Worm (Caenorhabditis elegans) whole organism, L4 larva: ENCODE data around the gene mtm-5.

Experiments used
- R02D3.7 ChIP-seq: fragments of 150-350 bp; sonication (generic microtip); optimal IDR thresholded peaks from 3 replicates; lab custom pipeline; 2014; ENCODE audit warnings: missing biosample characterization, missing genetic modification characterization
- daf-12 ChIP-seq: fragments of 150-350 bp; optimal IDR thresholded peaks from 2 replicates; lab custom pipeline; 2014; ENCODE audit warnings: missing biosample characterization, missing genetic modification reagents, missing genetic modification characterization
- nhr-76 ChIP-seq: fragments of 150-350 bp; optimal IDR thresholded peaks from 2 replicates; lab custom pipeline; 2014; ENCODE audit warnings: missing biosample characterization, missing genetic modification characterization
- pha-4 ChIP-seq, 2 experiments: fragments of 150-350 bp in 1 of 2; fragments of 200-800 bp in 1 of 2; sonication (Bioruptor generic) in 1 of 2; IDR thresholded peaks in 1 of 2; optimal IDR thresholded peaks in 1 of 2; 2 replicates each; pipeline versions ENCODE4 v1.3.6 to Lab custom; 2014 to 2022; ENCODE audit warnings: missing genetic modification characterization in 2 of 2, missing genetic modification reagents in 2 of 2, missing biosample characterization in 1 of 2, missing compliant biosample characterization in 1 of 2
- pqm-1 ChIP-seq: sonication (generic microtip); optimal IDR thresholded peaks from 2 replicates; lab custom pipeline; 2017; ENCODE audit warnings: missing biosample characterization, missing genetic modification characterization

DNA sequence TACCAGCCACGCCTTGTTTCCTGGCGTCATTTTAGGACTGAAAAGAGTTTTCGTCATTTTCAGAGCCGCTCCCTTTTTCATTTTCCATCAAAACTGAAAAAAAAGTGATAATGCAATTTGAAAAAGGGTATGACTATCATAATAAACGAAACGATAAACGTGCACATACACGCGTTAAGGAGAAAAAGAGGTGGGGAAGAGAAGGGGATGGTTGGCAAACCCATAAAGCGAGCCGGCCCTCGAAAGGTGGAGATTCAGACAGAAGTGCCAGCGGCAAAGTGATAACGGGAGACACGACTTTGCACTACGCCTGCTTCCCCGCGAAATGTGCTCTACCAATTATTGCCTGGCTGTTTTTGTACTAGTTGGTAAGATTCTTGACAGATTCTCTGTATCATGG is 9.6 kb upstream of the mtm-5 start, which contains the start of gene nspg-14:
- TF ChIP-seq daf-12 (tag; lab: Kevin White, UChicago) (no peak), pha-4 (GFP tag; IDR thresholded peaks at IDR 0.05; lab: Robert Waterston, UW) (no peak), pha-4 (tag; optimal IDR thresholded peaks at IDR 0.05; lab: Kevin White, UChicago) (no peak), R02D3.7 (tag; lab: Kevin White, UChicago) (no peak), nhr-76 (tag; lab: Kevin White, UChicago) (no peak), pqm-1 (peak; percentile 83)
